Fruit fly (Drosophila melanogaster): ENCODE data around the gene Nufip.
A peak's percentile ranks its signal among the peaks of the same experiment; 100 is the strongest.

Nufip gene

DNA sequence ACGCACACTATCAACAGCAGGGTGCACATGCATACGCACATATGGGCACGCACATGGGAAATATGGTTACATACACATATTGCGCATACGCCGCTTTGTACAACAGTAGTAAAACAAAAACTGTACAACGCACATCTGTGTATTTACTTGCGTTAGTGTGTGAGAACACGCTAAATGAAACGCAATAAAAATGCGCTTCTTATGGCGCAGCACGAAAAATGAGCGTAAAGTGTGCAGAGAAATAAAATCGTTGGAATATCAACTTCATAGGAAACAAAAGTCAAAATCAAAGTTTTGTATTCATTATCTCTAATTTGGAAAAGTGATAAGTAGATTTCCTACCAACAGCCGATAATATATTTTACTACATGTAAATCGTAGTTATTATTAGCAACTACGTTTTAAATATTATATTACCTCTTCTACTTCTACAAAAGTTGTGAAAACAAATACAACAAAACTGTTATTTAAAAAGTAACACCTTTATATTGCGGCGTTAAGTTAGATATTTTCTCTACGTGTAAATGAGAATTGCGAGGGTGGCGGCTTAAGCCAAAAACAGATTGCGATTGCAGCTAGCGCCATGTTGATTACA is 8.2 kb upstream of the Nufip start (continued):
- TF ChIP-seq HLH3B (GFP tag; IDR thresholded peaks at IDR 0.05) = peak; percentile 64
- TF ChIP-seq shn (GFP tag; optimal IDR thresholded peaks at IDR 0.05) = no peak
- TF ChIP-seq aop (GFP tag; IDR thresholded peaks at IDR 0.05) = no peak
- TF ChIP-seq prd (optimal IDR thresholded peaks at IDR 0.05) = no peak
- TF ChIP-seq prd (GFP tag; IDR thresholded peaks at IDR 0.05) = peak; percentile 52; the same call in 1 of the 3 replicates
- TF ChIP-seq fd3F (GFP tag; optimal IDR thresholded peaks at IDR 0.05) = peak; percentile 5
- no peak for TF ChIP-seq ems (GFP tag; optimal IDR thresholded peaks at IDR 0.05)
- peak; percentile 1 to 11 for TF ChIP-seq chif (GFP tag; optimal IDR thresholded peaks at IDR 0.05)
- peak; percentile 73 for TF ChIP-seq fd96Cb (tag; optimal IDR thresholded peaks at IDR 0.05)
- TF ChIP-seq Sin3A (optimal IDR thresholded peaks at IDR 0.05) = no peak
- peak; percentile 9 for TF ChIP-seq gsb-n (tag; optimal IDR thresholded peaks at IDR 0.05)
- TF ChIP-seq pum (GFP tag; optimal IDR thresholded peaks at IDR 0.05) = no peak
- TF ChIP-seq CG15696 (tag; optimal IDR thresholded peaks at IDR 0.05) = no peak
- TF ChIP-seq CG11695 (GFP tag; IDR thresholded peaks at IDR 0.05) = peak; percentile 67
- TF ChIP-seq tll (GFP tag; optimal IDR thresholded peaks at IDR 0.05) = no peak
- peak; percentile 78 for TF ChIP-seq Ets65A (GFP tag)
- TF ChIP-seq cato (GFP tag; optimal IDR thresholded peaks at IDR 0.05; ENCODE audit: borderline replicate concordance) = peak; percentile 11
- TF ChIP-seq CG13123 (GFP tag; optimal IDR thresholded peaks at IDR 0.05) = no peak
- TF ChIP-seq CG17568 (GFP tag; optimal IDR thresholded peaks at IDR 0.05) = no peak
- no peak for TF ChIP-seq maf-S (GFP tag; optimal IDR thresholded peaks at IDR 0.05)
- TF ChIP-seq CG11247 (GFP tag; IDR thresholded peaks at IDR 0.05) = no peak
- peak; percentile 60 for TF ChIP-seq CG7839 (tag; optimal IDR thresholded peaks at IDR 0.05)
- peak; percentile 56 for TF ChIP-seq grau (tag; optimal IDR thresholded peaks at IDR 0.05)
- TF ChIP-seq MTF-1 (GFP tag; optimal IDR thresholded peaks at IDR 0.05; ENCODE audit: borderline replicate concordance) = no peak
- TF ChIP-seq Mes4 (GFP tag; optimal IDR thresholded peaks at IDR 0.05) = peak; percentile 4
- TF ChIP-seq bbx (GFP tag; IDR thresholded peaks at IDR 0.05; ENCODE audit: partially characterized antibody) = no peak
- no peak for TF ChIP-seq CG16863 (GFP tag; optimal IDR thresholded peaks at IDR 0.05)
- TF ChIP-seq gt (GFP tag; IDR thresholded peaks at IDR 0.05) = no peak
- TF ChIP-seq bowl (GFP tag; IDR thresholded peaks at IDR 0.05) = no peak
- TF ChIP-seq yki (optimal IDR thresholded peaks at IDR 0.05) = no peak
- no peak for TF ChIP-seq Kr (GFP tag; optimal IDR thresholded peaks at IDR 0.05)
- no peak for TF ChIP-seq CG9817 (tag; optimal IDR thresholded peaks at IDR 0.05)
- no peak for TF ChIP-seq ham (GFP tag; IDR thresholded peaks at IDR 0.05)
- no peak for TF ChIP-seq CG31388 (GFP tag; optimal IDR thresholded peaks at IDR 0.05)
- peak; percentile 39 for TF ChIP-seq CG17385 (GFP tag; optimal IDR thresholded peaks at IDR 0.05)
- peak; percentile 60 for TF ChIP-seq CG32772 (GFP tag; IDR thresholded peaks at IDR 0.05)
- peak in 1 of 2 experiments; percentile 64 for TF ChIP-seq Eip74EF (GFP tag; optimal IDR thresholded peaks at IDR 0.05)
- no peak for TF ChIP-seq Dfd (GFP tag; optimal IDR thresholded peaks at IDR 0.05)
- TF ChIP-seq CG10274 (GFP tag; optimal IDR thresholded peaks at IDR 0.05) = no peak
- TF ChIP-seq Hr78 (GFP tag; optimal IDR thresholded peaks at IDR 0.05) = no peak
- TF ChIP-seq CG31441 (GFP tag; IDR thresholded peaks at IDR 0.05) = peak; percentile 76
- no peak for TF ChIP-seq sqz (GFP tag; optimal IDR thresholded peaks at IDR 0.05)
- TF ChIP-seq CG14050 (GFP tag; IDR thresholded peaks at IDR 0.05) = peak; percentile 39; the same call in 2 of the 3 replicates
- no peak for TF ChIP-seq CG13894 (tag; optimal IDR thresholded peaks at IDR 0.05)
- no peak for TF ChIP-seq luna (GFP tag; optimal IDR thresholded peaks at IDR 0.05)
- TF ChIP-seq CG2875 (GFP tag; optimal IDR thresholded peaks at IDR 0.05) = peak; percentile 20
- no peak for TF ChIP-seq Deaf1 (tag; optimal IDR thresholded peaks at IDR 0.05)
- TF ChIP-seq rib (GFP tag; IDR thresholded peaks at IDR 0.05) = no peak
- TF ChIP-seq sna (GFP tag; IDR thresholded peaks at IDR 0.05; ENCODE audit: partially characterized antibody) = no peak
- TF ChIP-seq dan (GFP tag; IDR thresholded peaks at IDR 0.05) = no peak
- peak in 1 of 2 experiments; percentile 1 for TF ChIP-seq crp (GFP tag; optimal IDR thresholded peaks at IDR 0.05)

Measured in whole organism, embryonic.